Worm (Caenorhabditis elegans) whole organism, L4 larva: ENCODE data around the gene F59G1.8.

Experiments
- F44E2.7 ChIP-seq: fragments of 200-800 bp; sonication (Bioruptor generic); IDR thresholded peaks from 2 replicates; pipeline ENCODE4 v2.1.2; 2022; ENCODE audit warnings: missing genetic modification characterization, missing compliant biosample characterization
- Y75B8A.6 ChIP-seq: fragments of 200-800 bp; sonication (Bioruptor generic); IDR thresholded peaks from 2 replicates; pipeline ENCODE4 v1.3.6; 2022; ENCODE audit warnings: missing genetic modification reagents, missing genetic modification characterization, missing compliant biosample characterization
- aha-1 ChIP-seq: fragments of 150-350 bp; peaks from one replicate; lab custom pipeline; 2014; ENCODE audit warnings: missing biosample characterization, missing genetic modification characterization
- ctbp-1 ChIP-seq: fragments of 200-800 bp; sonication (Bioruptor generic); IDR thresholded peaks from 2 replicates; pipeline ENCODE4 v1.3.6; 2022; ENCODE audit warnings: missing genetic modification reagents, missing genetic modification characterization, missing compliant biosample characterization
- hlh-30 ChIP-seq: sonication (generic microtip); optimal IDR thresholded peaks from 2 replicates; lab custom pipeline; 2017; ENCODE audit warnings: antibody characterized with exemption, mild to moderate bottlenecking, missing genetic modification characterization, missing compliant biosample characterization; ENCODE audit not compliant: insufficient read depth
- hmg-1.1 ChIP-seq: fragments of 200-800 bp; sonication (Bioruptor generic); IDR thresholded peaks from 2 replicates; pipeline ENCODE4 v1.3.6; 2022; ENCODE audit warnings: missing genetic modification reagents, missing genetic modification characterization, missing compliant biosample characterization
- lin-13 ChIP-seq: fragments of 150-350 bp; optimal IDR thresholded peaks from 2 replicates; lab custom pipeline; 2014; ENCODE audit warnings: missing biosample characterization, missing genetic modification reagents, missing genetic modification characterization
- lir-3 ChIP-seq: sonication (generic microtip); optimal IDR thresholded peaks from 2 replicates; lab custom pipeline; 2016; ENCODE audit warnings: mild to moderate bottlenecking, missing genetic modification characterization, missing compliant biosample characterization
- madf-9 ChIP-seq: fragments of 200-800 bp; sonication (Bioruptor generic); conservative IDR thresholded peaks from 2 replicates; pipeline ENCODE4 v1.3.6; 2022; ENCODE audit warnings: missing genetic modification reagents, missing genetic modification characterization, missing compliant biosample characterization
- mdl-1 ChIP-seq, 2 experiments: fragments of 150-350 bp in 1 of 2; sonication (generic microtip) in 1 of 2; optimal IDR thresholded peaks; 2 replicates each; lab custom pipeline; 2014 to 2017; ENCODE audit warnings: missing biosample characterization in 2 of 2, missing genetic modification characterization in 2 of 2
- mep-1 ChIP-seq: fragments of 150-350 bp; sonication (generic microtip); optimal IDR thresholded peaks from 3 replicates; lab custom pipeline; 2014; ENCODE audit warnings: missing biosample characterization, missing genetic modification characterization
- nhr-6 ChIP-seq: fragments of 150-350 bp; optimal IDR thresholded peaks from 2 replicates; lab custom pipeline; 2014; ENCODE audit warnings: missing biosample characterization, missing genetic modification characterization
- nhr-77 ChIP-seq: fragments of 150-350 bp; optimal IDR thresholded peaks from 2 replicates; lab custom pipeline; 2014; ENCODE audit warnings: missing biosample characterization, missing genetic modification characterization
- pqm-1 ChIP-seq: sonication (generic microtip); optimal IDR thresholded peaks from 2 replicates; lab custom pipeline; 2017; ENCODE audit warnings: missing biosample characterization, missing genetic modification characterization
- unc-62 ChIP-seq, 3 experiments: fragments of 150-350 bp in 1 of 3; sonication (generic microtip); optimal IDR thresholded peaks in 2 of 3; peaks in 1 of 3; 1 replicate in 1 of 3; 2 replicates in 2 of 3; lab custom pipeline; 2014 to 2017; ENCODE audit warnings: missing biosample characterization in 3 of 3, missing genetic modification characterization in 3 of 3, missing genetic modification reagents in 3 of 3, missing genotype in 1 of 3
- zip-11 ChIP-seq: fragments of 200-800 bp; sonication (Bioruptor generic); IDR thresholded peaks from 2 replicates; pipeline ENCODE4 v1.3.6; 2022; ENCODE audit warnings: missing genetic modification characterization, missing compliant biosample characterization

The F59G1.8 gene

DNA sequence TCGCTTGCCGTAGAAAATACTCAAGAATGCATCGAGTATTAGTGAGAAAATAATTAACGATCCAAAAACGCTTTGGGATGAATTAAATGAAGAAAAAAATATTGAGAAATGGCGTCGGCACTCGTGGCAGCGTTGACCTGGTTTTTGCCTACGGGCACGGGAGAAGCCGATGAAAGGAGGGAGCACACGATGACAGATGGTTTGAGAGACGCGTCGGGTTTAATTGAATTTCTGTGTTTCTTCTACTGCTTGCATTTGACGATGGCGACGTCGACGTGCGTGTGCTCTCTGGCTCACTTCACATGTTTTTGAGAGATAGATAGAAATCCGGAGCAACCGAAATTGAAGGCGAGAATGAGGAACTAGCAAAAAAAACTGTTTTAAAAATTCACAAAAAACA, 44.3 kb downstream of the F59G1.8 start:
- TF ChIP-seq madf-9 (GFP tag; lab: Robert Waterston, UW) (no peak), hmg-1.1 (0 out of 2 replicates have a peak, but pooled peaks have one; percentile 6), pqm-1 (no peak), nhr-77 (tag; lab: Kevin White, UChicago) (no peak), aha-1 (tag; lab: Kevin White, UChicago) (peak; percentile 87), nhr-6 (tag; lab: Kevin White, UChicago) (no peak), ctbp-1 (GFP tag; lab: Robert Waterston, UW) (peak; percentile 55; the same call in 1 of the 2 replicates), hlh-30 (peak; percentile 6)

DNA sequence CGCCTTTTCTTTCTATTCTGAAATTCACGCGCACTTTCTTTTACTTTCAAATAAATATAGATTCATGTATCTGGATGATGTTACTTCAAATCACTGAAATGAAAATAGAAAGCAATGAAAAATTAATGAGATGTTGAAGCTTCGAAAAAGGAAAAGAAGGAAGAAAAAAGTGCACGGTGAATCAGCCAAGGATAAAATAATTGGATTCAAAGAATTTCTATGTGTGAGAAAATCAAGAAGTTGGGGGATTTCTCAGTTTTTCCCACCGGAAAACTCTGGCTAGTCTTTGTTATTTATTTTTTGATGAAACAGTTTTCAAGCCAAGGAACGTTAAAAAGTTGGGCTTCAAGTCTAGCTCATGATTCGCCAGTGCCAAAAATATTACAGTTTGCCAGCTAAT, 45.4 kb downstream of the F59G1.8 start:
- TF ChIP-seq lin-13 (GFP tag; lab: Kevin White, UChicago) (no peak), aha-1 (tag; lab: Kevin White, UChicago) (peak; percentile 92)

DNA sequence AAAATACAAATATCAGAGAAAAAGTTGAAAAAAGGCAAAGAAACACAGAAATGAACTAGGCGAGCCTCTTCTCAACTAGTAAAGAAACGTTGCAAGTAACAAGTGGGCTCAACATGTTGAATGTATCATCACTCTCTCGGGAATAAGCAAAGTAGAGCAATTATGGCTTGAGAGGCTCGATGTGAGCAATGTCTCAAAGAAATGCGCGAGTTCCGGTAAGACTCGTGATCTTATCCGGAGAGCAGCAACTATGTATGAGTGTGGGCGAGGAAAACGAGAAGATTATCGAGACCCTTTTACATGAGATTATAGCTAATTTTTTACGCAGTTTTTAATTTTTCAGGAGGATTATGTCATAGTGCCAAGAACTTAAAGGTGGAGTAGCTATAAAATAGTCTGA, 45.8 kb downstream of the F59G1.8 start:
- TF ChIP-seq madf-9 (GFP tag; lab: Robert Waterston, UW) = no peak
- peak; percentile 31 for TF ChIP-seq aha-1 (tag; lab: Kevin White, UChicago)
- peak in 1 of 2 experiments; percentile 88 for TF ChIP-seq unc-62 (GFP tag; optimal IDR thresholded peaks at IDR 0.05 in 1 of 2; lab: Kevin White, UChicago)
- no peak for TF ChIP-seq unc-62 (tag; optimal IDR thresholded peaks at IDR 0.05; lab: Kevin White, UChicago)
- peak; percentile 55 for TF ChIP-seq hlh-30
- TF ChIP-seq mep-1 (tag; lab: Kevin White, UChicago) = peak; percentile 33
- no peak for TF ChIP-seq Y75B8A.6
- no peak for TF ChIP-seq zip-11 (GFP tag; lab: Robert Waterston, UW)

DNA sequence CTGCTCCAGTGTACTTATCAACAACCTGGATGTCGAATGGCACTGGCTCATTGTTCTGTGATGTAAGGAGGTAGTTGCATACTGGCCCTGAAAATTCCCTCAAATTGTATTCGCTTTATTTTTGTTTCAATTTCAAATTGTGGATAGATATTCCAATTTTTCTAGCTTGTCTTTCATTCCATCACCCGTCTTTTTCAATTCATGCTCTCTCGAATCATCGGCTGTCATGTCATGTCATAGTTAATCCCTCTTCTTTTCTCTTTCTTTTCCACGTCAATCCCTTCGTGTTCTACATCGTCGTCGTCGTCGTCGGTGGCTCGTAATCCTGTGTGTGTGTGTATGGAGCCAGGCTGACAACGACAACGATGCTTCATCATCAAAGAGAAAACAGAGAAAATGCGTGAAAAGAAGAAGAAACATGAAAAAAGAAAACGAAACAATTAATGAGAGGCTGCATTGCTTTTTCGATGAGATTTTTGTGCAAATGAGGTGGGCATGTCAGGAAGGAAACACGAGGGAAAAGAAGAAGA, 49.3 kb downstream of the F59G1.8 start:
- no peak for TF ChIP-seq lir-3
- 0 out of 2 replicates have a peak, but pooled peaks have one; percentile 16 for TF ChIP-seq hmg-1.1
- peak in 1 of 2 experiments; percentile 8 for TF ChIP-seq mdl-1 (tag; optimal IDR thresholded peaks at IDR 0.05; lab: Kevin White, UChicago)
- peak in 1 of 2 experiments; percentile 99 for TF ChIP-seq unc-62 (GFP tag; optimal IDR thresholded peaks at IDR 0.05 in 1 of 2; lab: Kevin White, UChicago)
- no peak for TF ChIP-seq unc-62 (tag; optimal IDR thresholded peaks at IDR 0.05; lab: Kevin White, UChicago)

DNA sequence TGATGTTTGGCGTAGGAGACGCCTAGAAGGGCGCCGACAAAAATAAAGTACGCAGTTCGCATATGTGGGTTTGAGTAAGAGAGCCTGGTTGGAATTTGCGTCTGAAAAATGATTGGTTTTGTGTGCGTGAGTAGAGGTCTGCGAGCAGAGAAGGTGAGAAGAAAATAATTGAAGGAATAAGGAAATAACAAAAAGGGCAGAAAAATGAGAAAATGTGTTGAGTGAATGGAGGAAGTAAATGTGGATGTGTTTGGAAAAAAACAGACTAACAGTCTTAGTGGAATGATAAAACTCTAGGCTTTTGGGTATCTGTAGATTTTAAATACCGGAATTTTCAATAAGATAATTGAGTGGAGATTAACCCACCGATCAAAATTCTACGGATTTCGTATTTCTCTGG, 50.2 kb downstream of the F59G1.8 start, which contains the start of gene casy-1:
casy-1 (minus strand) TSS at position 101 of the 400 bp plus-strand sequence.
- no peak for TF ChIP-seq F44E2.7 (GFP tag; lab: Robert Waterston, UW)
- TF ChIP-seq unc-62 (GFP tag; optimal IDR thresholded peaks at IDR 0.05 in 1 of 2; lab: Kevin White, UChicago) = peak in 1 of 2 experiments; percentile 73
- TF ChIP-seq unc-62 (tag; optimal IDR thresholded peaks at IDR 0.05; lab: Kevin White, UChicago) = no peak
- peak; percentile 58 for TF ChIP-seq aha-1 (tag; lab: Kevin White, UChicago)
